Worm (Caenorhabditis elegans) whole organism, early embryonic: ENCODE results near the gene F14E5.2.

Experiments
- F13C5.2 ChIP-seq: sonication (generic microtip); optimal IDR thresholded peaks from 2 replicates; lab custom pipeline; 2017; ENCODE audit warnings: mild to moderate bottlenecking, missing genetic modification characterization, inconsistent platforms, missing compliant biosample characterization
- aly-1 ChIP-seq: sonication (generic microtip); optimal IDR thresholded peaks from 2 replicates; lab custom pipeline; 2016; ENCODE audit warnings: missing genetic modification characterization, missing compliant biosample characterization
- ama-1 ChIP-seq: fragments of 150-350 bp; optimal IDR thresholded peaks from 2 replicates; lab custom pipeline; 2014
- ceh-13 ChIP-seq: fragments of 200-800 bp; sonication (Bioruptor generic); optimal IDR thresholded peaks from 2 replicates; lab custom pipeline; 2018; ENCODE audit warnings: mild to moderate bottlenecking, missing genetic modification characterization, missing compliant biosample characterization
- flt-1 ChIP-seq: fragments of 200-800 bp; sonication (Bioruptor generic); IDR thresholded peaks from 2 replicates; pipeline ENCODE4 v1.3.6; 2022; ENCODE audit warnings: missing genetic modification characterization, missing compliant biosample characterization
- hmbx-1 ChIP-seq: sonication (generic microtip); optimal IDR thresholded peaks from 2 replicates; lab custom pipeline; 2016; ENCODE audit warnings: mild to moderate bottlenecking, missing genetic modification characterization, missing compliant biosample characterization
- hmg-4 ChIP-seq: fragments of 200-800 bp; sonication (Bioruptor generic); optimal IDR thresholded peaks from 2 replicates; lab custom pipeline; 2018; ENCODE audit warnings: mild to moderate bottlenecking, missing genetic modification characterization, missing compliant biosample characterization
- hnd-1 ChIP-seq: sonication (generic microtip); optimal IDR thresholded peaks from 2 replicates; lab custom pipeline; 2016; ENCODE audit warnings: missing genetic modification characterization, missing compliant biosample characterization
- pes-1 ChIP-seq: fragments of 200-800 bp; sonication (Bioruptor generic); IDR thresholded peaks from 2 replicates; pipeline ENCODE4 v1.3.6; 2022; ENCODE audit warnings: missing genetic modification reagents, missing genetic modification characterization, missing compliant biosample characterization
- scrt-1 ChIP-seq: fragments of 200-800 bp; sonication (Bioruptor generic); IDR thresholded peaks from 2 replicates; pipeline ENCODE4 v1.3.6; 2022; ENCODE audit warnings: missing genetic modification characterization, missing compliant biosample characterization
- sea-1 ChIP-seq: fragments of 200-800 bp; sonication (Bioruptor generic); conservative IDR thresholded peaks from 2 replicates; pipeline ENCODE4 v1.3.6; 2022; ENCODE audit warnings: missing genetic modification characterization, missing compliant biosample characterization
- tbx-37 ChIP-seq: fragments of 200-800 bp; sonication (Bioruptor generic); conservative IDR thresholded peaks from 2 replicates; pipeline ENCODE4 v1.3.6; 2022; ENCODE audit warnings: missing genetic modification reagents, missing genetic modification characterization, missing compliant biosample characterization
- tra-4 ChIP-seq: sonication (generic microtip); optimal IDR thresholded peaks from 2 replicates; lab custom pipeline; 2017; ENCODE audit warnings: missing genetic modification characterization, missing compliant biosample characterization

DNA sequence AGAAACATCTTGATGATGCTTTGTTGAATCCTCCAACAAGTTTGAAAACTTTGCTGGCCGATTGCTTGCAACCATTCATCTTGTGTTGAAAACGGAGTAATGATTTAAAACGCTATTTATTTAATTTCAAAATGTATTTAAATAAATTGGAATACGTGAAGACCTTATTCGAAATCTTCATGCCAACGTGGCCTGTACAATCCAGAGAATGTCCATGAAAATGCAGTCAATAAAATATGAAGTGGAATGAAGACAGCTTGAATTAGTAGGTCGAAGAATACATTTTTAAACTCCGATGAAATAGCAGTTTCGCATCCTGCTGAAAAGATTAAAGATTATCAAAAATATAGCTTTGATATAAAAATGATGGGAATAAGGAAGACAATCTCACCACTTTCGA lies 25.9 kb upstream of the F14E5.2 start, which contains the start of gene F22B5.5:
- TF ChIP-seq ama-1 (lab: Kevin White, UChicago) (no peak), tra-4 (tag; lab: Kevin White, UChicago) (no peak), scrt-1 (GFP tag; lab: Robert Waterston, UW) (no peak), flt-1 (GFP tag; lab: Robert Waterston, UW) (no peak), F13C5.2 (tag; lab: Kevin White, UChicago) (no peak), ceh-13 (no peak), hmg-4 (no peak), hnd-1 (tag; lab: Kevin White, UChicago) (no peak), hmbx-1 (tag; lab: Kevin White, UChicago) (no peak), tbx-37 (no peak), aly-1 (tag; lab: Kevin White, UChicago) (no peak), sea-1 (GFP tag; lab: Robert Waterston, UW) (no peak), pes-1 (GFP tag; lab: Robert Waterston, UW) (no peak)
